Fruit fly (Drosophila melanogaster) whole organism, embryonic: Measurements from ENCODE around the gene RapGAP1.
A peak's percentile ranks its signal among the peaks of the same experiment; 100 is the strongest.

ENCODE experiments used
- CG10654 ChIP-seq: fragments of 200-800 bp; sonication (Bioruptor generic); optimal IDR thresholded peaks from 2 replicates; lab custom pipeline; 2016; ENCODE audit warnings: missing biosample characterization, missing genetic modification characterization
- CG11696 ChIP-seq: fragments of 200-800 bp; sonication (Bioruptor generic); IDR thresholded peaks from 2 replicates; pipeline ENCODE4 v1.3.6; 2022; ENCODE audit warnings: missing biosample characterization, missing genetic modification characterization
- CG12155 ChIP-seq: fragments of 200-800 bp; sonication (Bioruptor generic); optimal IDR thresholded peaks from 3 replicates; lab custom pipeline; 2016; ENCODE audit warnings: missing biosample characterization, missing genetic modification characterization
- CG13624 ChIP-seq: fragments of 200-800 bp; sonication (Bioruptor generic); optimal IDR thresholded peaks from 2 replicates; lab custom pipeline; 2016; ENCODE audit warnings: missing biosample characterization, missing genetic modification characterization
- CG14965 ChIP-seq: fragments of 200-800 bp; sonication (Bioruptor generic); optimal IDR thresholded peaks from 2 replicates; lab custom pipeline; 2016; ENCODE audit warnings: missing biosample characterization, missing genetic modification characterization, borderline replicate concordance
- CG15269 ChIP-seq: fragments of 200-800 bp; sonication (Bioruptor generic); optimal IDR thresholded peaks from 2 replicates; lab custom pipeline; 2018; ENCODE audit warnings: missing biosample characterization, mild to moderate bottlenecking, missing genetic modification characterization, moderate library complexity
- CG17361 ChIP-seq: fragments of 200-800 bp; sonication (Bioruptor generic); IDR thresholded peaks from 3 replicates; pipeline ENCODE4 v1.3.6; 2022; ENCODE audit warnings: missing biosample characterization, missing genetic modification characterization
- CG17612 ChIP-seq: fragments of 200-800 bp; sonication (Bioruptor generic); IDR thresholded peaks from 2 replicates; pipeline ENCODE4 v1.3.6; 2022; ENCODE audit warnings: missing biosample characterization, missing genetic modification characterization
- CG17912 ChIP-seq: fragments of 200-800 bp; sonication (Bioruptor generic); optimal IDR thresholded peaks from 2 replicates; lab custom pipeline; 2018; ENCODE audit warnings: missing biosample characterization, mild to moderate bottlenecking, missing genetic modification characterization
- CG18011 ChIP-seq: fragments of 200-800 bp; sonication (Bioruptor generic); optimal IDR thresholded peaks from 2 replicates; lab custom pipeline; 2017; ENCODE audit warnings: missing biosample characterization, missing genetic modification characterization, mild to moderate bottlenecking, moderate library complexity, missing genotype
- CG18619 ChIP-seq: fragments of 200-800 bp; sonication (Bioruptor generic); optimal IDR thresholded peaks from 3 replicates; lab custom pipeline; 2017; ENCODE audit warnings: missing biosample characterization, mild to moderate bottlenecking, missing genetic modification characterization
- CG2199 ChIP-seq: fragments of 200-800 bp; sonication (Bioruptor generic); IDR thresholded peaks from 3 replicates; pipeline ENCODE4 v1.3.6; 2022; ENCODE audit warnings: missing biosample characterization, missing genetic modification characterization
- CG3163 ChIP-seq: fragments of 200-800 bp; sonication (Bioruptor generic); optimal IDR thresholded peaks from 3 replicates; lab custom pipeline; 2016; ENCODE audit warnings: missing biosample characterization, missing genetic modification characterization
- CG32532 ChIP-seq: fragments of 200-800 bp; sonication (Bioruptor generic); IDR thresholded peaks from 2 replicates; pipeline ENCODE4 v1.3.6; 2022; ENCODE audit warnings: missing biosample characterization, missing genetic modification characterization
- CG32772 ChIP-seq: fragments of 200-800 bp; sonication (Bioruptor generic); IDR thresholded peaks from 2 replicates; pipeline ENCODE4 v1.3.6; 2022; ENCODE audit warnings: missing biosample characterization, missing genetic modification characterization
- CG33213 ChIP-seq: fragments of 200-800 bp; sonication (Bioruptor generic); optimal IDR thresholded peaks from 3 replicates; lab custom pipeline; 2016; ENCODE audit warnings: missing biosample characterization, missing genetic modification characterization
- CG42726 ChIP-seq: fragments of 200-800 bp; sonication (Bioruptor generic); IDR thresholded peaks from 2 replicates; pipeline ENCODE4 v1.3.6; 2022; ENCODE audit warnings: missing biosample characterization, missing genetic modification characterization; ENCODE audit not compliant: partially characterized antibody
- CG6689 ChIP-seq: fragments of 200-800 bp; sonication (Bioruptor generic); IDR thresholded peaks from 2 replicates; pipeline ENCODE4 v1.3.6; 2022; ENCODE audit warnings: missing biosample characterization, missing genetic modification characterization
- CG9609 ChIP-seq: fragments of 200-800 bp; sonication (Bioruptor generic); optimal IDR thresholded peaks from 3 replicates; lab custom pipeline; 2016; ENCODE audit warnings: missing biosample characterization, missing genetic modification characterization
- CG9876 ChIP-seq: fragments of 200-800 bp; sonication (Bioruptor generic); optimal IDR thresholded peaks from 2 replicates; lab custom pipeline; 2016; ENCODE audit warnings: missing biosample characterization, missing genetic modification characterization
- Doc2 ChIP-seq: fragments of 200-800 bp; sonication (Bioruptor generic); IDR thresholded peaks from 2 replicates; pipeline ENCODE4 v1.3.6; 2022; ENCODE audit warnings: missing biosample characterization, missing genetic modification characterization
- Eip74EF ChIP-seq, 2 experiments: fragments of 200-800 bp in 1 of 2; fragments of >200 bp in 1 of 2; sonication (Bioruptor generic) in 1 of 2; optimal IDR thresholded peaks; 2 replicates each; lab custom pipeline; 2017 to 2019; ENCODE audit warnings: missing biosample characterization in 2 of 2, missing genetic modification characterization in 2 of 2, mild to moderate bottlenecking in 1 of 2, moderate library complexity in 1 of 2
- Hand ChIP-seq: fragments of 200-800 bp; sonication (Bioruptor generic); optimal IDR thresholded peaks from 2 replicates; lab custom pipeline; 2017; ENCODE audit warnings: mild to moderate bottlenecking, missing biosample characterization, missing genetic modification reagents, missing genetic modification characterization
- Hr51 ChIP-seq, 2 experiments: fragments of 200-800 bp; sonication (Bioruptor generic); optimal IDR thresholded peaks; 2 replicates in 1 of 2; 3 replicates in 1 of 2; lab custom pipeline; 2016 to 2018; ENCODE audit warnings: missing biosample characterization in 2 of 2, missing genetic modification characterization in 2 of 2, mild to moderate bottlenecking in 1 of 2, moderate library complexity in 1 of 2
- Jarid2 ChIP-seq: fragments of 200-800 bp; sonication (Bioruptor generic); optimal IDR thresholded peaks from 3 replicates; lab custom pipeline; 2017; ENCODE audit warnings: mild to moderate bottlenecking, missing biosample characterization, missing genetic modification reagents, missing genetic modification characterization
- Lim3 ChIP-seq: fragments of 200-800 bp; sonication (Bioruptor generic); IDR thresholded peaks from 2 replicates; pipeline ENCODE4 v1.3.6; 2022; ENCODE audit warnings: missing biosample characterization, missing genetic modification characterization
- Nf-YA ChIP-seq: fragments of 200-800 bp; sonication (Bioruptor generic); IDR thresholded peaks from 2 replicates; pipeline ENCODE4 v1.3.6; 2022; ENCODE audit warnings: missing biosample characterization, missing genetic modification characterization
- Opbp ChIP-seq: fragments of 200-800 bp; sonication (Bioruptor generic); IDR thresholded peaks from 3 replicates; pipeline ENCODE4 v1.3.6; 2022; ENCODE audit warnings: missing biosample characterization, missing genetic modification characterization; ENCODE audit not compliant: partially characterized antibody
- Xbp1 ChIP-seq: fragments of 200-800 bp; sonication (Bioruptor generic); optimal IDR thresholded peaks from 3 replicates; lab custom pipeline; 2016; ENCODE audit warnings: missing biosample characterization, mild to moderate bottlenecking, missing genetic modification characterization
- Xrp1 ChIP-seq: fragments of 200-800 bp; sonication (Bioruptor generic); IDR thresholded peaks from 2 replicates; pipeline ENCODE4 v1.3.6; 2022; ENCODE audit warnings: missing biosample characterization, missing genetic modification characterization
- ara ChIP-seq: fragments of 200-800 bp; sonication (Bioruptor generic); IDR thresholded peaks from 2 replicates; pipeline ENCODE4 v1.3.6; 2022; ENCODE audit warnings: missing biosample characterization, missing genetic modification characterization
- bigmax ChIP-seq: fragments of 200-800 bp; sonication (Bioruptor generic); optimal IDR thresholded peaks from 2 replicates; lab custom pipeline; 2018; ENCODE audit warnings: missing biosample characterization, mild to moderate bottlenecking, missing genetic modification characterization
- cg ChIP-seq: fragments of 200-800 bp; sonication (Bioruptor generic); optimal IDR thresholded peaks from 3 replicates; lab custom pipeline; 2019; ENCODE audit warnings: missing biosample characterization, mild to moderate bottlenecking, missing genetic modification characterization, moderate library complexity
- chn ChIP-seq: fragments of 200-800 bp; sonication (Bioruptor generic); optimal IDR thresholded peaks from 2 replicates; lab custom pipeline; 2016; ENCODE audit warnings: missing biosample characterization, missing genetic modification characterization
- corto ChIP-seq: fragments of 200-800 bp; sonication (Bioruptor generic); optimal IDR thresholded peaks from 2 replicates; lab custom pipeline; 2016; ENCODE audit warnings: missing biosample characterization, mild to moderate bottlenecking, missing genetic modification characterization, moderate library complexity
- ewg ChIP-seq: fragments of 200-800 bp; sonication (Bioruptor generic); optimal IDR thresholded peaks from 3 replicates; lab custom pipeline; 2017; ENCODE audit warnings: mild to moderate bottlenecking, missing biosample characterization, missing genetic modification reagents, missing genetic modification characterization
- fd64A ChIP-seq: fragments of 200-800 bp; sonication (Bioruptor generic); optimal IDR thresholded peaks from 3 replicates; lab custom pipeline; 2018; ENCODE audit warnings: missing biosample characterization, mild to moderate bottlenecking, missing genetic modification characterization
- hb ChIP-seq: fragments of 200-800 bp; sonication (Bioruptor generic); IDR thresholded peaks from 3 replicates; pipeline ENCODE4 v1.3.6; 2022; ENCODE audit warnings: missing biosample characterization, missing genetic modification characterization; ENCODE audit not compliant: partially characterized antibody
- jing ChIP-seq: fragments of 200-800 bp; sonication (Bioruptor generic); optimal IDR thresholded peaks from 2 replicates; lab custom pipeline; 2018; ENCODE audit warnings: missing biosample characterization, mild to moderate bottlenecking, missing genetic modification characterization
- klu ChIP-seq: fragments of 200-800 bp; sonication (Bioruptor generic); IDR thresholded peaks from 2 replicates; pipeline ENCODE4 v1.3.6; 2022; ENCODE audit warnings: missing biosample characterization, missing genetic modification characterization
- lab ChIP-seq: fragments of 200-800 bp; sonication (Bioruptor generic); optimal IDR thresholded peaks from 3 replicates; lab custom pipeline; 2017; ENCODE audit warnings: missing biosample characterization, missing genetic modification characterization, mild to moderate bottlenecking, moderate library complexity, missing genetic modification reagents
- maf-S ChIP-seq: fragments of 200-800 bp; sonication (Bioruptor generic); optimal IDR thresholded peaks from 2 replicates; lab custom pipeline; 2016; ENCODE audit warnings: missing biosample characterization, missing genetic modification characterization
- pb ChIP-seq: fragments of 200-800 bp; sonication (Bioruptor generic); optimal IDR thresholded peaks from 3 replicates; lab custom pipeline; 2016; ENCODE audit warnings: missing biosample characterization, missing genetic modification characterization
- pnt ChIP-seq: fragments of 200-800 bp; sonication (Bioruptor generic); optimal IDR thresholded peaks from 3 replicates; lab custom pipeline; 2016; ENCODE audit warnings: missing biosample characterization, missing genetic modification characterization
- psq ChIP-seq: fragments of 200-800 bp; sonication (Bioruptor generic); optimal IDR thresholded peaks from 2 replicates; lab custom pipeline; 2017; ENCODE audit warnings: missing biosample characterization, missing genetic modification characterization
- ranshi ChIP-seq: fragments of 200-800 bp; sonication (Bioruptor generic); IDR thresholded peaks from 2 replicates; pipeline ENCODE4 v1.3.6; 2022; ENCODE audit warnings: missing biosample characterization, missing genetic modification characterization
- slp2 ChIP-seq: fragments of 200-800 bp; sonication (Bioruptor generic); optimal IDR thresholded peaks from 2 replicates; lab custom pipeline; 2016; ENCODE audit warnings: missing biosample characterization, missing genetic modification characterization
- ssp ChIP-seq: fragments of 200-800 bp; sonication (Bioruptor generic); IDR thresholded peaks from 2 replicates; pipeline ENCODE4 v1.3.6; 2022; ENCODE audit warnings: missing biosample characterization, missing genetic modification characterization
- vvl ChIP-seq: fragments of 200-800 bp; sonication (Bioruptor generic); IDR thresholded peaks from 2 replicates; pipeline ENCODE4 v1.3.6; 2022; ENCODE audit warnings: missing biosample characterization, missing genetic modification characterization
- zfh2 ChIP-seq: fragments of 200-800 bp; sonication (Bioruptor generic); optimal IDR thresholded peaks from 2 replicates; lab custom pipeline; 2016; ENCODE audit warnings: missing biosample characterization, missing genetic modification characterization

RapGAP1 gene

DNA sequence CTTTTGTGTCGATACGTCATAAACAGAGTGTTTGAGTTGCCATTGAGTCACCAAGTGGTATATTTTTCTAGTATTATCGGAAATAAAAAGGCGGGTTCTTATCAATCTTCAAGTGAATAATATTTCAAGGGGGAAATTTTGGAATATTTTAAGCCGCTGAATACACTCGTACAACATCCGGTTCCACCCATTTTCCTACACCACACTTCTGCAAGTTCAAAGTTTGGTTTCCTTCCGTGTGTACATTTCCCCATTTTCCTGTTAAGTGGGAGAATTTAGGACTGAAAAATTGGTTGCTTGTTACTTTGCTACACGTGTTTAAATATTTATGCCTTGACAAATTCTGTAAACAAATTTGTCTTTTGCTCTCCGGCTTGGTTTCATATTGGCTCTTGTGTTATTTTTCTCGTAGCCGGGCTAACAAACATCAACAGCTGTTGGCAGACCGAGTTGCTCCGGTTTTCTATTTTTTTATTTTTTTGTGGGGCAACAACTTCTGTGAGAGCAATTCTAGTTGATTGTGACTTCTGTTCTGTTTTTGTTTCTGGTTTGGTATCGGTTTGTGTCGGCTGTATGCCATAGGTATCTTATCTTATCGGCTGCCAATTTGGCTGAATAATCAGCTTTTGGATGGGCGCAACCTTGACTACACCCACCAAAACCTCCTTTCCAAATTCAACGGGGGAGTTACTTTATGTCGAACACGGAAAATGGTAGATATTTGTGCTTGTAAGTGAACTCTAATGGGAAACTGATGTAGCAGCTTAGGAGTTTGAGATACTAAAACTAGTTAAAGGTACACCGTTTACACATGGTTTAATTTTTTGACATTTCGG is 6.9 kb downstream of the RapGAP1 start (continued):
- TF ChIP-seq CG10654 (GFP tag; lab: Kevin White, UChicago) (no peak), hb (GFP tag; lab: Robert Waterston, UW) (no peak), psq (GFP tag; lab: Kevin White, UChicago) (no peak), CG32532 (GFP tag; lab: Robert Waterston, UW) (no peak), slp2 (no peak), fd64A (GFP tag; lab: Kevin White, UChicago) (peak; percentile 27), jing (GFP tag; lab: Kevin White, UChicago) (no peak), CG9876 (GFP tag; lab: Kevin White, UChicago) (no peak), ewg (GFP tag; lab: Kevin White, UChicago) (no peak), CG11696 (no peak), CG33213 (no peak), vvl (GFP tag; lab: Robert Waterston, UW) (no peak), Lim3 (GFP tag; lab: Robert Waterston, UW) (no peak), CG12155 (GFP tag; lab: Kevin White, UChicago) (no peak), CG32772 (GFP tag; lab: Robert Waterston, UW) (no peak), CG17612 (no peak), CG17912 (GFP tag; lab: Kevin White, UChicago) (no peak), lab (peak; percentile 50), pb (no peak), Xbp1 (GFP tag; lab: Kevin White, UChicago) (no peak), Doc2 (GFP tag; lab: Robert Waterston, UW) (no peak), CG9609 (no peak), corto (no peak), CG2199 (GFP tag; lab: Robert Waterston, UW) (no peak), CG6689 (GFP tag; lab: Robert Waterston, UW) (no peak), klu (GFP tag; lab: Robert Waterston, UW) (no peak), CG18619 (GFP tag; lab: Kevin White, UChicago) (peak; percentile 17), cg (GFP tag; lab: Kevin White, UChicago) (no peak), pnt (GFP tag; lab: Kevin White, UChicago) (no peak), zfh2 (GFP tag; lab: Kevin White, UChicago) (no peak), Hand (GFP tag; lab: Kevin White, UChicago) (no peak), Jarid2 (GFP tag; lab: Kevin White, UChicago) (no peak), CG15269 (tag; lab: Kevin White, UChicago) (no peak), CG42726 (GFP tag; lab: Robert Waterston, UW) (no peak), CG17361 (no peak), ssp (no peak), chn (GFP tag; lab: Kevin White, UChicago) (no peak), CG13624 (GFP tag; lab: Kevin White, UChicago) (no peak), bigmax (no peak), Xrp1 (GFP tag; lab: Robert Waterston, UW) (peak; percentile 8; the same call in 1 of the 2 replicates), Hr51 (GFP tag; optimal IDR thresholded peaks at IDR 0.05; lab: Kevin White, UChicago) (no peak), Opbp (GFP tag; lab: Robert Waterston, UW) (no peak), maf-S (GFP tag; lab: Kevin White, UChicago) (peak; percentile 11), ara (no peak), CG14965 (no peak), CG18011 (GFP tag; lab: Kevin White, UChicago) (no peak), Nf-YA (GFP tag; lab: Robert Waterston, UW) (no peak), ranshi (GFP tag; lab: Robert Waterston, UW) (no peak), CG3163 (no peak), Eip74EF (GFP tag; optimal IDR thresholded peaks at IDR 0.05; lab: Kevin White, UChicago) (peak in 1 of 2 experiments; percentile 7)
